Worm (Caenorhabditis elegans) whole organism, L1 larva: ENCODE results near the gene C33D9.6.

Experiments used
- C04F5.9 ChIP-seq: sonication (generic microtip); optimal IDR thresholded peaks from 2 replicates; lab custom pipeline; 2016; ENCODE audit warnings: missing genetic modification characterization, missing compliant biosample characterization
- C16A3.4 ChIP-seq: fragments of 150-350 bp; optimal IDR thresholded peaks from 2 replicates; lab custom pipeline; 2014; ENCODE audit warnings: missing biosample characterization, missing genetic modification characterization
- C34B4.2 ChIP-seq: sonication (generic microtip); optimal IDR thresholded peaks from 2 replicates; lab custom pipeline; 2017; ENCODE audit warnings: mild to moderate bottlenecking, missing genetic modification characterization, missing compliant biosample characterization
- F16B12.6 ChIP-seq: fragments of 150-350 bp; optimal IDR thresholded peaks from 2 replicates; lab custom pipeline; 2014; ENCODE audit warnings: missing biosample characterization, missing genetic modification characterization
- ceh-8 ChIP-seq: fragments of 200-800 bp; sonication (Bioruptor generic); optimal IDR thresholded peaks from 2 replicates; lab custom pipeline; 2018; ENCODE audit warnings: mild to moderate bottlenecking, missing genetic modification characterization, moderate library complexity, missing compliant biosample characterization
- ces-1 ChIP-seq: fragments of 150-350 bp; optimal IDR thresholded peaks from 2 replicates; lab custom pipeline; 2014; ENCODE audit warnings: missing biosample characterization, missing genetic modification reagents, missing genetic modification characterization
- dsc-1 ChIP-seq: sonication (generic microtip); optimal IDR thresholded peaks from 2 replicates; lab custom pipeline; 2016; ENCODE audit warnings: mild to moderate bottlenecking, missing genetic modification characterization, missing compliant biosample characterization
- efl-1 ChIP-seq, 4 experiments: fragments of 150-350 bp; optimal IDR thresholded peaks in 3 of 4; peaks in 1 of 4; 1 replicate in 1 of 4; 2 replicates in 3 of 4; lab custom pipeline; 2014; ENCODE audit warnings: missing biosample characterization in 2 of 4, missing genetic modification characterization in 2 of 4, missing genetic modification reagents in 2 of 4
- efl-3 ChIP-seq: fragments of 200-800 bp; sonication (Bioruptor generic); optimal IDR thresholded peaks from 2 replicates; lab custom pipeline; 2018; ENCODE audit warnings: mild to moderate bottlenecking, missing genetic modification characterization, missing compliant biosample characterization
- elt-2 ChIP-seq: sonication (generic microtip); optimal IDR thresholded peaks from 2 replicates; lab custom pipeline; 2016; ENCODE audit warnings: missing genetic modification characterization, mild to moderate bottlenecking, inconsistent platforms, missing compliant biosample characterization, missing genetic modification reagents
- elt-3 ChIP-seq, 6 experiments: fragments of 150-350 bp in 1 of 6; sonication (generic microtip); optimal IDR thresholded peaks; 2 replicates each; lab custom pipeline; 2017 to 2018; ENCODE audit warnings: missing biosample characterization in 6 of 6, missing genetic modification characterization in 6 of 6, inconsistent platforms in 1 of 6
- ets-5 ChIP-seq: fragments of 200-800 bp; sonication (Bioruptor generic); IDR thresholded peaks from 2 replicates; pipeline ENCODE4 v1.3.6; 2022; ENCODE audit warnings: missing genetic modification characterization, missing compliant biosample characterization
- fkh-10 ChIP-seq: sonication (generic microtip); optimal IDR thresholded peaks from 2 replicates; lab custom pipeline; 2017; ENCODE audit warnings: missing biosample characterization, missing genetic modification reagents, missing genetic modification characterization
- fkh-4 ChIP-seq: sonication (generic microtip); optimal IDR thresholded peaks from 2 replicates; lab custom pipeline; 2016; ENCODE audit warnings: missing compliant biosample characterization, missing genetic modification characterization, borderline replicate concordance
- fkh-8 ChIP-seq: sonication (generic microtip); optimal IDR thresholded peaks from 2 replicates; lab custom pipeline; 2016; ENCODE audit warnings: mild to moderate bottlenecking, missing genetic modification characterization, missing compliant biosample characterization
- fos-1 ChIP-seq: fragments of 150-350 bp; optimal IDR thresholded peaks from 2 replicates; lab custom pipeline; 2014; ENCODE audit warnings: missing biosample characterization, missing genetic modification characterization
- hlh-17 ChIP-seq: fragments of 200-800 bp; sonication (Bioruptor generic); optimal IDR thresholded peaks from 2 replicates; lab custom pipeline; 2018; ENCODE audit warnings: missing genetic modification characterization, mild to moderate bottlenecking, missing compliant biosample characterization, moderate library complexity, borderline replicate concordance
- isw-1 ChIP-seq: fragments of 200-800 bp; sonication (Bioruptor generic); IDR thresholded peaks from 2 replicates; pipeline ENCODE4 v1.3.6; 2022; ENCODE audit warnings: missing genetic modification characterization, missing compliant biosample characterization
- lin-13 ChIP-seq: fragments of 150-350 bp; optimal IDR thresholded peaks from 2 replicates; lab custom pipeline; 2014; ENCODE audit warnings: missing biosample characterization, missing genetic modification reagents, missing genetic modification characterization
- lin-14 ChIP-seq: fragments of 200-800 bp; sonication (Bioruptor generic); optimal IDR thresholded peaks from 2 replicates; lab custom pipeline; 2018; ENCODE audit warnings: mild to moderate bottlenecking, missing genetic modification characterization, moderate library complexity, missing compliant biosample characterization
- lin-15B ChIP-seq: fragments of 150-350 bp; sonication (generic microtip); optimal IDR thresholded peaks from 3 replicates; lab custom pipeline; 2014; ENCODE audit warnings: missing biosample characterization, missing genetic modification characterization
- lin-39 ChIP-seq: fragments of 150-350 bp; optimal IDR thresholded peaks from 2 replicates; lab custom pipeline; 2014; ENCODE audit warnings: missing biosample characterization, missing genetic modification reagents, missing genetic modification characterization
- mdl-1 ChIP-seq, 2 experiments: fragments of 150-350 bp; optimal IDR thresholded peaks; 2 replicates each; lab custom pipeline; 2014 to 2017; ENCODE audit warnings: missing biosample characterization in 2 of 2, missing genetic modification characterization in 2 of 2, inconsistent platforms in 1 of 2
- mef-2 ChIP-seq: fragments of 150-350 bp; optimal IDR thresholded peaks from 2 replicates; lab custom pipeline; 2014; ENCODE audit warnings: missing biosample characterization, missing genetic modification characterization
- mep-1 ChIP-seq: fragments of 150-350 bp; optimal IDR thresholded peaks from 2 replicates; lab custom pipeline; 2014; ENCODE audit warnings: missing biosample characterization, missing genetic modification characterization
- nhr-12 ChIP-seq: sonication (generic microtip); optimal IDR thresholded peaks from 2 replicates; lab custom pipeline; 2017; ENCODE audit warnings: missing biosample characterization, missing genetic modification characterization
- nhr-19 ChIP-seq: fragments of 200-800 bp; sonication (Bioruptor generic); conservative IDR thresholded peaks from 2 replicates; pipeline ENCODE4 v1.3.6; 2022; ENCODE audit warnings: missing genetic modification characterization, missing compliant biosample characterization
- nhr-20 ChIP-seq: sonication (generic microtip); optimal IDR thresholded peaks from 2 replicates; lab custom pipeline; 2016; ENCODE audit warnings: mild to moderate bottlenecking, missing genetic modification characterization, missing compliant biosample characterization
- nhr-28 ChIP-seq: fragments of 150-350 bp; optimal IDR thresholded peaks from 2 replicates; lab custom pipeline; 2014; ENCODE audit warnings: missing biosample characterization, missing genetic modification characterization
- nhr-47 ChIP-seq: sonication (generic microtip); optimal IDR thresholded peaks from 2 replicates; lab custom pipeline; 2016; ENCODE audit warnings: mild to moderate bottlenecking, missing genetic modification characterization, moderate library complexity, missing compliant biosample characterization
- nhr-71 ChIP-seq: sonication (generic microtip); optimal IDR thresholded peaks from 2 replicates; lab custom pipeline; 2016; ENCODE audit warnings: mild to moderate bottlenecking, missing genetic modification characterization, moderate library complexity, missing compliant biosample characterization
- nhr-76 ChIP-seq: sonication (generic microtip); optimal IDR thresholded peaks from 2 replicates; lab custom pipeline; 2017; ENCODE audit warnings: missing biosample characterization, missing genetic modification characterization
- nhr-85 ChIP-seq: sonication (generic microtip); peaks from one replicate; lab custom pipeline; 2016; ENCODE audit warnings: missing genetic modification characterization, inconsistent platforms, missing compliant biosample characterization
- nhr-90 ChIP-seq: sonication (generic microtip); optimal IDR thresholded peaks from 2 replicates; lab custom pipeline; 2016; ENCODE audit warnings: mild to moderate bottlenecking, missing genetic modification characterization, missing compliant biosample characterization; ENCODE audit not compliant: poor library complexity
- rnt-1 ChIP-seq: sonication (generic microtip); optimal IDR thresholded peaks from 2 replicates; lab custom pipeline; 2016; ENCODE audit warnings: mild to moderate bottlenecking, missing genetic modification characterization, moderate library complexity, missing compliant biosample characterization
- skn-1 ChIP-seq: fragments of 150-350 bp; optimal IDR thresholded peaks from 2 replicates; lab custom pipeline; 2014; ENCODE audit warnings: missing biosample characterization, missing genetic modification characterization
- snpc-4 ChIP-seq: fragments of 150-350 bp; optimal IDR thresholded peaks from 2 replicates; lab custom pipeline; 2014; ENCODE audit warnings: missing biosample characterization, missing genetic modification characterization
- sptf-1 ChIP-seq: fragments of 150-350 bp; optimal IDR thresholded peaks from 2 replicates; lab custom pipeline; 2014; ENCODE audit warnings: missing biosample characterization, missing genetic modification characterization
- tbx-2 ChIP-seq: sonication (generic microtip); optimal IDR thresholded peaks from 2 replicates; lab custom pipeline; 2016; ENCODE audit warnings: missing genetic modification characterization, missing compliant biosample characterization
- unc-86 ChIP-seq: sonication (generic microtip); optimal IDR thresholded peaks from 2 replicates; lab custom pipeline; 2016; ENCODE audit warnings: missing genetic modification characterization, missing compliant biosample characterization
- unc-98 ChIP-seq: fragments of 200-800 bp; sonication (Bioruptor generic); IDR thresholded peaks from 2 replicates; pipeline ENCODE4 v1.3.6; 2022; ENCODE audit warnings: missing genetic modification characterization, missing compliant biosample characterization
- vab-15 ChIP-seq: sonication (generic microtip); optimal IDR thresholded peaks from 2 replicates; lab custom pipeline; 2017; ENCODE audit warnings: missing genotype, mild to moderate bottlenecking, missing genetic modification characterization, missing compliant biosample characterization
- xbp-1 ChIP-seq: sonication (generic microtip); optimal IDR thresholded peaks from 2 replicates; lab custom pipeline; 2016; ENCODE audit warnings: missing genetic modification characterization, missing compliant biosample characterization
- zip-4 ChIP-seq: fragments of 200-800 bp; sonication (Bioruptor generic); optimal IDR thresholded peaks from 2 replicates; lab custom pipeline; 2018; ENCODE audit warnings: mild to moderate bottlenecking, missing genetic modification characterization, moderate library complexity, missing compliant biosample characterization
- ztf-11 ChIP-seq, 2 experiments: sonication (generic microtip); optimal IDR thresholded peaks; 2 replicates each; lab custom pipeline; 2016 to 2017; ENCODE audit warnings: missing genetic modification characterization in 2 of 2, missing biosample characterization in 1 of 2, missing compliant biosample characterization in 1 of 2
- ztf-4 ChIP-seq: fragments of 150-350 bp; optimal IDR thresholded peaks from 2 replicates; lab custom pipeline; 2014; ENCODE audit warnings: missing biosample characterization, missing genetic modification characterization

Gene C33D9.6

ce11 chrIV:8743654-8744332, 34.2 kb downstream of the C33D9.6 start, which contains the start of gene F21D5.7 (continued):
- peak in 1 of 2 experiments; percentile 79 for TF ChIP-seq mdl-1 (tag; optimal IDR thresholded peaks at IDR 0.05; lab: Kevin White, UChicago)
- TF ChIP-seq ces-1 (GFP tag; lab: Kevin White, UChicago), result no peak
- TF ChIP-seq nhr-76 (tag; lab: Kevin White, UChicago), result no peak
- TF ChIP-seq F16B12.6 (tag; lab: Kevin White, UChicago), result peak; percentile 51
- peak; percentile 62 for TF ChIP-seq zip-4 (GFP tag; lab: Kevin White, UChicago)
- no peak for TF ChIP-seq mef-2 (tag; lab: Kevin White, UChicago)
- TF ChIP-seq efl-3 (GFP tag; lab: Kevin White, UChicago), result no peak
- TF ChIP-seq fkh-10, result no peak
- peak; percentile 68 for TF ChIP-seq isw-1
- TF ChIP-seq C04F5.9 (tag; lab: Kevin White, UChicago), result peak; percentile 62
- TF ChIP-seq elt-2 (tag; lab: Kevin White, UChicago), result peak; percentile 81
- TF ChIP-seq efl-1 (optimal IDR thresholded peaks at IDR 0.05; lab: Kevin White, UChicago), result peak; percentile 75 to 86
- peak; percentile 86 to 98 for TF ChIP-seq efl-1 (GFP tag; optimal IDR thresholded peaks at IDR 0.05 in 1 of 2; lab: Kevin White, UChicago)
- peak in 2 of 6 experiments; percentile 66 to 77 for TF ChIP-seq elt-3 (tag; optimal IDR thresholded peaks at IDR 0.05; lab: Kevin White, UChicago)
- TF ChIP-seq ztf-4, result peak; percentile 33
- peak; percentile 82 for TF ChIP-seq skn-1
- no peak for TF ChIP-seq vab-15 (tag; lab: Kevin White, UChicago)
- peak; percentile 45 for TF ChIP-seq snpc-4 (tag; lab: Kevin White, UChicago)
- TF ChIP-seq nhr-19 (GFP tag; lab: Robert Waterston, UW), result peak; percentile 84
- TF ChIP-seq nhr-20, result peak; percentile 83
- no peak for TF ChIP-seq nhr-12
- peak in 1 of 2 experiments; percentile 25 for TF ChIP-seq ztf-11 (tag; optimal IDR thresholded peaks at IDR 0.05; lab: Kevin White, UChicago)
- peak; percentile 89 for TF ChIP-seq nhr-71 (tag; lab: Kevin White, UChicago)
- no peak for TF ChIP-seq ets-5 (GFP tag; lab: Robert Waterston, UW)
- TF ChIP-seq nhr-90, result peak; percentile 86
- TF ChIP-seq nhr-85 (tag; lab: Kevin White, UChicago), result peak; percentile 89
- TF ChIP-seq mep-1 (tag; lab: Kevin White, UChicago), result peak; percentile 90
- peak; percentile 72 for TF ChIP-seq lin-13 (GFP tag; lab: Kevin White, UChicago)
- TF ChIP-seq lin-14 (GFP tag; lab: Kevin White, UChicago), result peak; percentile 87
- TF ChIP-seq tbx-2 (tag; lab: Kevin White, UChicago), result peak; percentile 83
- no peak for TF ChIP-seq fkh-4 (tag; lab: Kevin White, UChicago)
- TF ChIP-seq hlh-17, result no peak
- TF ChIP-seq nhr-47, result peak; percentile 85
- TF ChIP-seq, all 84 proteins: peak for 50

ce11 chrIV:8740952-8741438, 37.0 kb downstream of the C33D9.6 start, which contains the start of gene F21D5.6:
F21D5.6 (minus strand) TSS chrIV:8741388.
- TF ChIP-seq snpc-4 (tag; lab: Kevin White, UChicago), result no peak
- TF ChIP-seq nhr-28 (tag; lab: Kevin White, UChicago), result no peak
- no peak for TF ChIP-seq sptf-1
- no peak for TF ChIP-seq fos-1 (tag; lab: Kevin White, UChicago)
- no peak for TF ChIP-seq C04F5.9 (tag; lab: Kevin White, UChicago)
- no peak for TF ChIP-seq lin-15B (tag; lab: Kevin White, UChicago)
- no peak for TF ChIP-seq C16A3.4 (tag; lab: Kevin White, UChicago)
- TF ChIP-seq skn-1, result no peak
- no peak for TF ChIP-seq xbp-1

DNA sequence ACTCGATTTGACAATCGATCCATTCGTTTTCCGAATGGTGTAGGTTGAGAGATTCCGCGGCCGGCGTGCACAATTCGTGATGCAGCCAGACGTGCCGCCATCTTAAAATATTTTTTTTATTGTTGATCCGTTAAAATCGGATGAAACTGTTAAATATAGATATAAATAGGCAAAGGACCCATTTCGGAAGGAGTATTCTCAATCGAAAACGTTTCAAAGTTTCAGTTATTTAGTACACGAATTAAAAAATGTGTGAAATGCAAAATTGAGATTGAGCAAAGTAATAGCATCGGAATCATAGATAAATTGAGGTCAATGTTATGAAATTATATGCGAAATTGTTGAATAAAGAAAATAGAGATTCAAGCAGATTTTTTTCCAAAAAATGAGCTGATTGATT, 38.0 kb downstream of the C33D9.6 start, which contains the start of gene mrps-33:
Gene mrps-33, minus strand, starts transcription at position 101 of the 400 bp plus-strand sequence.
- TF ChIP-seq fkh-8 (tag; lab: Kevin White, UChicago) (no peak), efl-1 (optimal IDR thresholded peaks at IDR 0.05; lab: Kevin White, UChicago) (no peak), efl-1 (GFP tag; optimal IDR thresholded peaks at IDR 0.05 in 1 of 2; lab: Kevin White, UChicago) (no peak), rnt-1 (tag; lab: Kevin White, UChicago) (no peak), lin-39 (tag; lab: Kevin White, UChicago) (no peak), unc-86 (tag; lab: Kevin White, UChicago) (no peak), vab-15 (tag; lab: Kevin White, UChicago) (no peak), nhr-47 (no peak), dsc-1 (tag; lab: Kevin White, UChicago) (no peak), isw-1 (no peak), C34B4.2 (tag; lab: Kevin White, UChicago) (no peak), nhr-71 (tag; lab: Kevin White, UChicago) (no peak), skn-1 (no peak), mef-2 (tag; lab: Kevin White, UChicago) (no peak), F16B12.6 (tag; lab: Kevin White, UChicago) (no peak), ceh-8 (GFP tag; lab: Kevin White, UChicago) (no peak), unc-98 (no peak)
- TF ChIP-seq, all 84 proteins: peak for 0
